Fruit fly (Drosophila melanogaster) whole organism, embryonic: Measurements from ENCODE around the gene stas.

ENCODE experiments used
- Atf3 ChIP-seq: fragments of 200-800 bp; sonication (Bioruptor generic); optimal IDR thresholded peaks from 3 replicates; lab custom pipeline; 2016; ENCODE audit warnings: missing biosample characterization, missing genetic modification characterization
- CG10209 ChIP-seq: fragments of 200-800 bp; sonication (Bioruptor generic); optimal IDR thresholded peaks from 3 replicates; lab custom pipeline; 2017; ENCODE audit warnings: missing biosample characterization, mild to moderate bottlenecking, missing genetic modification characterization, missing genetic modification reagents
- CG13624 ChIP-seq: fragments of 200-800 bp; sonication (Bioruptor generic); optimal IDR thresholded peaks from 2 replicates; lab custom pipeline; 2016; ENCODE audit warnings: missing biosample characterization, missing genetic modification characterization
- CG15073 ChIP-seq: fragments of 200-800 bp; sonication (Bioruptor generic); optimal IDR thresholded peaks from 2 replicates; lab custom pipeline; 2016; ENCODE audit warnings: missing biosample characterization, missing genetic modification characterization
- CG1602 ChIP-seq: fragments of 200-800 bp; sonication (Bioruptor generic); optimal IDR thresholded peaks from 3 replicates; lab custom pipeline; 2016; ENCODE audit warnings: missing biosample characterization, missing genetic modification characterization
- CG17328 ChIP-seq: fragments of 200-800 bp; sonication (Bioruptor generic); IDR thresholded peaks from 2 replicates; pipeline ENCODE4 v1.3.6; 2022; ENCODE audit warnings: missing biosample characterization, missing genetic modification characterization
- CG2889 ChIP-seq: fragments of 200-800 bp; sonication (Bioruptor generic); IDR thresholded peaks from 3 replicates; pipeline ENCODE4 v1.3.6; 2022; ENCODE audit warnings: missing biosample characterization, missing genetic modification characterization
- CG31224 ChIP-seq: fragments of 200-800 bp; sonication (Bioruptor generic); IDR thresholded peaks from 2 replicates; pipeline ENCODE4 v1.3.6; 2022; ENCODE audit warnings: missing biosample characterization, missing genetic modification characterization
- CG34224 ChIP-seq: fragments of 200-800 bp; sonication (Bioruptor generic); IDR thresholded peaks from 3 replicates; pipeline ENCODE4 v1.3.6; 2022; ENCODE audit warnings: missing biosample characterization, missing genetic modification characterization; ENCODE audit not compliant: partially characterized antibody
- CG4617 ChIP-seq: fragments of 200-800 bp; sonication (Bioruptor generic); optimal IDR thresholded peaks from 3 replicates; lab custom pipeline; 2016; ENCODE audit warnings: missing biosample characterization, missing genetic modification characterization, borderline replicate concordance
- CG4730 ChIP-seq: fragments of 200-800 bp; sonication (Bioruptor generic); IDR thresholded peaks from 2 replicates; pipeline ENCODE4 v1.3.6; 2022; ENCODE audit warnings: missing biosample characterization, missing genetic modification characterization
- CG6254 ChIP-seq: fragments of 200-800 bp; sonication (Bioruptor generic); optimal IDR thresholded peaks from 3 replicates; lab custom pipeline; 2017; ENCODE audit warnings: mild to moderate bottlenecking, missing biosample characterization, missing genetic modification reagents, missing genetic modification characterization
- CG6683 ChIP-seq: fragments of 200-800 bp; sonication (Bioruptor generic); optimal IDR thresholded peaks from 2 replicates; lab custom pipeline; 2017; ENCODE audit warnings: missing biosample characterization, mild to moderate bottlenecking, missing genetic modification characterization, missing genetic modification reagents
- CG7357 ChIP-seq: fragments of 200-800 bp; sonication (Bioruptor generic); IDR thresholded peaks from 3 replicates; pipeline ENCODE4 v1.3.6; 2022; ENCODE audit warnings: missing biosample characterization, missing genetic modification characterization
- D19A ChIP-seq: fragments of 200-800 bp; optimal IDR thresholded peaks from 3 replicates; lab custom pipeline; 2019; ENCODE audit warnings: missing biosample characterization, mild to moderate bottlenecking, missing genetic modification characterization, moderate library complexity
- Doc3 ChIP-seq: fragments of 200-800 bp; sonication (Bioruptor generic); IDR thresholded peaks from 3 replicates; pipeline ENCODE4 v1.3.6; 2022; ENCODE audit warnings: missing biosample characterization, missing genetic modification characterization; ENCODE audit not compliant: partially characterized antibody
- Drgx ChIP-seq: fragments of 200-800 bp; sonication (Bioruptor generic); IDR thresholded peaks from 2 replicates; pipeline ENCODE4 v1.3.6; 2022; ENCODE audit warnings: missing biosample characterization, missing genetic modification characterization
- Fer3 ChIP-seq: fragments of 200-800 bp; sonication (Bioruptor generic); optimal IDR thresholded peaks from 2 replicates; lab custom pipeline; 2018; ENCODE audit warnings: missing biosample characterization, mild to moderate bottlenecking, missing genetic modification characterization, moderate library complexity
- Lim3 ChIP-seq: fragments of 200-800 bp; sonication (Bioruptor generic); IDR thresholded peaks from 2 replicates; pipeline ENCODE4 v1.3.6; 2022; ENCODE audit warnings: missing biosample characterization, missing genetic modification characterization
- MESR4 ChIP-seq: fragments of 200-800 bp; sonication (Bioruptor generic); optimal IDR thresholded peaks from 2 replicates; lab custom pipeline; 2018; ENCODE audit warnings: missing biosample characterization, mild to moderate bottlenecking, missing genetic modification characterization, moderate library complexity
- MTF-1 ChIP-seq: fragments of 200-800 bp; sonication (Bioruptor generic); optimal IDR thresholded peaks from 2 replicates; lab custom pipeline; 2018; ENCODE audit warnings: missing biosample characterization, mild to moderate bottlenecking, missing genetic modification characterization, borderline replicate concordance
- NC2α ChIP-seq: fragments of 200-800 bp; sonication (Bioruptor generic); optimal IDR thresholded peaks from 2 replicates; lab custom pipeline; 2016; ENCODE audit warnings: missing biosample characterization, missing genetic modification characterization
- Neu2 ChIP-seq: fragments of 200-800 bp; sonication (Bioruptor generic); optimal IDR thresholded peaks from 3 replicates; lab custom pipeline; 2016; ENCODE audit warnings: missing biosample characterization, missing genetic modification characterization, borderline replicate concordance
- Rx ChIP-seq: fragments of 200-800 bp; sonication (Bioruptor generic); IDR thresholded peaks from 2 replicates; pipeline ENCODE4 v1.3.6; 2022; ENCODE audit warnings: missing biosample characterization, missing genetic modification characterization
- Side ChIP-seq: fragments of 200-800 bp; sonication (Bioruptor generic); optimal IDR thresholded peaks from 2 replicates; lab custom pipeline; 2016; ENCODE audit warnings: missing biosample characterization, missing genetic modification characterization
- Six4 ChIP-seq: fragments of 200-800 bp; sonication (Bioruptor generic); optimal IDR thresholded peaks from 2 replicates; lab custom pipeline; 2016; ENCODE audit warnings: missing biosample characterization, missing genetic modification characterization
- Ssrp ChIP-seq: fragments of 200-800 bp; sonication (Bioruptor generic); optimal IDR thresholded peaks from 2 replicates; lab custom pipeline; 2018; ENCODE audit warnings: missing biosample characterization, mild to moderate bottlenecking, missing genetic modification characterization, moderate library complexity
- chn ChIP-seq: fragments of 200-800 bp; sonication (Bioruptor generic); optimal IDR thresholded peaks from 2 replicates; lab custom pipeline; 2016; ENCODE audit warnings: missing biosample characterization, missing genetic modification characterization
- da ChIP-seq: fragments of 200-800 bp; sonication (Bioruptor generic); optimal IDR thresholded peaks from 2 replicates; lab custom pipeline; 2016; ENCODE audit warnings: missing biosample characterization, missing genetic modification characterization
- emc ChIP-seq: fragments of 200-800 bp; sonication (Bioruptor generic); optimal IDR thresholded peaks from 2 replicates; lab custom pipeline; 2016; ENCODE audit warnings: missing biosample characterization, missing genetic modification characterization
- en ChIP-seq: fragments of 200-800 bp; sonication (Bioruptor generic); optimal IDR thresholded peaks from 2 replicates; lab custom pipeline; 2016; ENCODE audit warnings: missing biosample characterization, missing genetic modification characterization
- ewg ChIP-seq: fragments of 200-800 bp; sonication (Bioruptor generic); optimal IDR thresholded peaks from 3 replicates; lab custom pipeline; 2017; ENCODE audit warnings: mild to moderate bottlenecking, missing biosample characterization, missing genetic modification reagents, missing genetic modification characterization
- exex ChIP-seq: fragments of 200-800 bp; sonication (Bioruptor generic); optimal IDR thresholded peaks from 4 replicates; lab custom pipeline; 2018; ENCODE audit warnings: missing biosample characterization, mild to moderate bottlenecking, missing genetic modification characterization, moderate library complexity
- fd64A ChIP-seq: fragments of 200-800 bp; sonication (Bioruptor generic); optimal IDR thresholded peaks from 3 replicates; lab custom pipeline; 2018; ENCODE audit warnings: missing biosample characterization, mild to moderate bottlenecking, missing genetic modification characterization
- fd96Cb ChIP-seq: fragments of 200-800 bp; sonication (Bioruptor generic); optimal IDR thresholded peaks from 2 replicates; lab custom pipeline; 2018; ENCODE audit warnings: missing biosample characterization, mild to moderate bottlenecking, missing genetic modification characterization, moderate library complexity
- gem ChIP-seq: fragments of 200-800 bp; sonication (Bioruptor generic); optimal IDR thresholded peaks from 2 replicates; lab custom pipeline; 2019; ENCODE audit warnings: missing biosample characterization, mild to moderate bottlenecking, missing genetic modification characterization, moderate library complexity
- gfzf ChIP-seq: fragments of 200-800 bp; sonication (Bioruptor generic); optimal IDR thresholded peaks from 2 replicates; lab custom pipeline; 2016; ENCODE audit warnings: missing biosample characterization, mild to moderate bottlenecking, missing genetic modification characterization, moderate library complexity
- ind ChIP-seq: fragments of 200-800 bp; sonication (Bioruptor generic); optimal IDR thresholded peaks from 3 replicates; lab custom pipeline; 2016; ENCODE audit warnings: missing biosample characterization, missing genetic modification characterization
- kah ChIP-seq: fragments of 200-800 bp; sonication (Bioruptor generic); optimal IDR thresholded peaks from 2 replicates; lab custom pipeline; 2018; ENCODE audit warnings: missing biosample characterization, mild to moderate bottlenecking, missing genetic modification characterization
- lov ChIP-seq, 2 experiments: fragments of 200-800 bp in 1 of 2; fragments of >200 bp in 1 of 2; sonication (Bioruptor generic) in 1 of 2; IDR thresholded peaks in 1 of 2; optimal IDR thresholded peaks in 1 of 2; 2 replicates in 1 of 2; 3 replicates in 1 of 2; pipeline versions ENCODE4 v1.3.6 to Lab custom; 2017 to 2022; ENCODE audit warnings: missing biosample characterization in 1 of 2, missing genetic modification characterization in 1 of 2
- pb ChIP-seq: fragments of 200-800 bp; sonication (Bioruptor generic); optimal IDR thresholded peaks from 3 replicates; lab custom pipeline; 2016; ENCODE audit warnings: missing biosample characterization, missing genetic modification characterization
- run ChIP-seq: fragments of 200-800 bp; sonication (Bioruptor generic); optimal IDR thresholded peaks from 3 replicates; lab custom pipeline; 2018; ENCODE audit warnings: missing biosample characterization, mild to moderate bottlenecking, missing genetic modification characterization
- ssp ChIP-seq: fragments of 200-800 bp; sonication (Bioruptor generic); IDR thresholded peaks from 2 replicates; pipeline ENCODE4 v1.3.6; 2022; ENCODE audit warnings: missing biosample characterization, missing genetic modification characterization
- stc ChIP-seq: fragments of 200-800 bp; sonication (Bioruptor generic); IDR thresholded peaks from 2 replicates; pipeline ENCODE4 v1.3.6; 2022; ENCODE audit warnings: missing biosample characterization, missing genetic modification characterization
- sug ChIP-seq: fragments of 200-800 bp; optimal IDR thresholded peaks from 2 replicates; lab custom pipeline; 2019; ENCODE audit warnings: missing biosample characterization, mild to moderate bottlenecking, missing genetic modification characterization, moderate library complexity
- tgo ChIP-seq: fragments of 200-800 bp; sonication (Bioruptor generic); IDR thresholded peaks from 3 replicates; pipeline ENCODE4 v1.3.6; 2022; ENCODE audit warnings: missing biosample characterization, missing genetic modification characterization
- tio ChIP-seq: fragments of 200-800 bp; sonication (Bioruptor generic); optimal IDR thresholded peaks from 2 replicates; lab custom pipeline; 2017; ENCODE audit warnings: missing biosample characterization, missing genetic modification characterization, inconsistent platforms
- tll ChIP-seq, 2 experiments: fragments of 200-800 bp in 1 of 2; fragments of >200 bp in 1 of 2; sonication (Bioruptor generic) in 1 of 2; optimal IDR thresholded peaks; 2 replicates each; lab custom pipeline; 2017 to 2019; ENCODE audit warnings: missing biosample characterization in 2 of 2, missing genetic modification characterization in 2 of 2, mild to moderate bottlenecking in 1 of 2, moderate library complexity in 1 of 2
- unc-4 ChIP-seq: fragments of 200-800 bp; sonication (Bioruptor generic); IDR thresholded peaks from 2 replicates; pipeline ENCODE4 v1.3.6; 2022; ENCODE audit warnings: missing biosample characterization, missing genetic modification characterization; ENCODE audit not compliant: partially characterized antibody
- wdn ChIP-seq: fragments of 200-800 bp; sonication (Bioruptor generic); IDR thresholded peaks from 2 replicates; pipeline ENCODE4 v1.3.6; 2022; ENCODE audit warnings: missing biosample characterization, missing genetic modification characterization
- wor ChIP-seq: fragments of 200-800 bp; sonication (Bioruptor generic); IDR thresholded peaks from 2 replicates; pipeline ENCODE4 v1.3.6; 2022; ENCODE audit warnings: missing biosample characterization, missing genetic modification characterization

Gene stas

DNA sequence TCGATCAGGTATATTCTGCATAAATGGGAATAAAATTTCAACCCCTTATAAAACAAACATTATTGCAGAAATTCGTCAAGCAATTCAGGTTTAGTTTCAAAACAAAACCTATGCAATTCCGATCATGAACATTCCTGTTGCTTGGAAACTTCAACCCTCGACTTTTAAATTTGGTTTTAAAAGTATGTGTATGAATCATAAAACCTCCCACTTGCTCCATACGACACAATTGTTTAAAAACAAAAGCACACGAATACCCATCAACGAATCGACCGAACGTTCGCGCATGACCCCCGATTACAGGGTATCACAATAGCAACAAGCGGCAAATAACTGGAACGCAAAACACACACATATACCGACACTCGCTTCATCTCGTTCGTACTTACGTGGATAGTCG lies 49.6 kb downstream of the stas start (continued):
- TF ChIP-seq emc (GFP tag; lab: Kevin White, UChicago) (no peak), fd64A (GFP tag; lab: Kevin White, UChicago) (no peak), CG4730 (GFP tag; lab: Robert Waterston, UW) (no peak), CG17328 (GFP tag; lab: Robert Waterston, UW) (0 out of 2 replicates have a peak, but pooled peaks have one; percentile 10), CG13624 (GFP tag; lab: Kevin White, UChicago) (no peak), gem (tag; lab: Kevin White, UChicago) (peak; percentile 55), tll (GFP tag; optimal IDR thresholded peaks at IDR 0.05; lab: Kevin White, UChicago) (no peak), CG10209 (no peak), pb (GFP tag; lab: Kevin White, UChicago) (no peak), Six4 (GFP tag; lab: Kevin White, UChicago) (no peak), ind (GFP tag; lab: Kevin White, UChicago) (peak; percentile 16), wor (GFP tag; lab: Robert Waterston, UW) (no peak), CG31224 (no peak), kah (GFP tag; lab: Kevin White, UChicago) (no peak), CG2889 (no peak), CG4617 (GFP tag; lab: Kevin White, UChicago) (no peak), Ssrp (tag; lab: Kevin White, UChicago) (no peak), stc (GFP tag; lab: Robert Waterston, UW) (no peak), chn (no peak), CG6254 (GFP tag; lab: Kevin White, UChicago) (no peak), Neu2 (GFP tag; lab: Kevin White, UChicago) (no peak), da (GFP tag; lab: Kevin White, UChicago) (no peak), CG6683 (GFP tag; lab: Kevin White, UChicago) (no peak), NC2α (GFP tag; lab: Kevin White, UChicago) (no peak), fd96Cb (tag; lab: Kevin White, UChicago) (no peak), ewg (GFP tag; lab: Kevin White, UChicago) (no peak), MTF-1 (GFP tag; lab: Kevin White, UChicago) (no peak), lov (optimal IDR thresholded peaks at IDR 0.05; lab: Kevin White, UChicago) (no peak), lov (GFP tag; IDR thresholded peaks at IDR 0.05; lab: Robert Waterston, UW) (no peak), Fer3 (peak; percentile 24), tgo (GFP tag; lab: Robert Waterston, UW) (no peak), sug (no peak), exex (tag; lab: Kevin White, UChicago) (no peak), Doc3 (GFP tag; lab: Robert Waterston, UW) (no peak), gfzf (no peak), Side (GFP tag; lab: Kevin White, UChicago) (no peak), CG1602 (no peak), run (tag; lab: Kevin White, UChicago) (no peak), Lim3 (no peak), ssp (GFP tag; lab: Robert Waterston, UW) (no peak), CG34224 (GFP tag; lab: Robert Waterston, UW) (no peak), Rx (no peak), Drgx (GFP tag; lab: Robert Waterston, UW) (no peak), MESR4 (GFP tag; lab: Kevin White, UChicago) (no peak), unc-4 (GFP tag; lab: Robert Waterston, UW) (no peak), Atf3 (GFP tag; lab: Kevin White, UChicago) (no peak), CG15073 (GFP tag; lab: Kevin White, UChicago) (no peak), D19A (no peak), wdn (GFP tag; lab: Robert Waterston, UW) (no peak), CG7357 (no peak), en (GFP tag; lab: Kevin White, UChicago) (no peak), tio (GFP tag; lab: Kevin White, UChicago) (peak; percentile 5)
